Worm (Caenorhabditis elegans): Measurements from ENCODE around the gene F42G8.8.
"Not testable (repeated sequence)": the region's sequence is repeated elsewhere in the genome, so short reads cannot be mapped to it uniquely, and the experiment has no call there.

F42G8.8 gene

DNA sequence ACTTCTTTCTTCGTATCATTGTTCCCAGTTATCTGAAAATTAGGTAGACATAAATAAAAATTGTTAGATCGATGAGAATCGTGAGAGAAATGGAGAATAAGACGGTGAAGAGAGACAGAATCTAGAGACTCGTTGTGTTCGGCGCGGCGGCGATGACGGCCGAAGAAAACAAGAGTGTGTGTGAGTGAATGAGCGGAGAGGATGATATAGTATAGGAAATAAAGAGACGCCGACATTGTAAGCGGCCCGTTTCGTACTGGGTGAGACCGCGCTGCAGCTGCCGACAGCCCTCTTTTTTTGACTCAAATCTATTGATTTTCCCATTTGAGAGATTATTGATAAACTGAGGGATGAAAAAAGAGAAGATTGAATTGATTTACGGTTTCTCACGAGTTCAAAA lies 6.7 kb upstream of the F42G8.8 start, which contains the start of gene Y42H9AR.4:
Gene Y42H9AR.4, minus strand, starts transcription at position 32 of the 400 bp plus-strand sequence.
- TF ChIP-seq snpc-4 (tag; optimal IDR thresholded peaks at IDR 0.05) (no peak), fos-1 (tag; optimal IDR thresholded peaks at IDR 0.05) (peak; percentile 49), C34F6.9 (tag; optimal IDR thresholded peaks at IDR 0.05) (peak; percentile 39), ama-1 (optimal IDR thresholded peaks at IDR 0.05) (no peak), F13H6.1 (tag; optimal IDR thresholded peaks at IDR 0.05) (peak; percentile 45), sem-4 (tag; optimal IDR thresholded peaks at IDR 0.05) (peak; percentile 16), sma-9 (GFP tag; optimal IDR thresholded peaks at IDR 0.05) (peak; percentile 47), sma-9 (tag; optimal IDR thresholded peaks at IDR 0.05) (no peak), crh-2 (tag; optimal IDR thresholded peaks at IDR 0.05) (no peak), unc-55 (GFP tag; optimal IDR thresholded peaks at IDR 0.05) (peak; percentile 44), lsy-2 (tag; optimal IDR thresholded peaks at IDR 0.05) (peak in 1 of 2 experiments; percentile 10), nhr-129 (tag; optimal IDR thresholded peaks at IDR 0.05) (peak; percentile 37), ztf-4 (tag; optimal IDR thresholded peaks at IDR 0.05) (peak; percentile 27)

DNA sequence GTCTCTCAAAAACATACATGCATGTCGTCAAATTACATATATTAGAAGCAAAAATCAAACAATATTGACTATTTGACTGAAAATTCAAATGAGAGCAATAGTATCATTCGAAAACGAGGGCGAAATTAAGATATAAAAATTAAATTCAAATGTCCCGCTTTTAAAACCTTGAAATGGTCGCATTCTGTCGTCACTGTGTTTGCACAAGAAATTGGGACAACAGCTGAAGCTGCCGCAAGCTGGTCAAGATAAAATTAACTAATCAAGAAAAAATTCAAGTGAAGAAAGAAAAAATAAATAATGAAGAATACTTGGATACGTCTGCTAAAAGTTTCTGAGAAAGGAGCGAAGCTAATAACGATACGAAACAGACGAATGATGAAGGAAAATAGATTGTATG lies 6.2 kb upstream of the F42G8.8 start:
- peak; percentile 33 for TF ChIP-seq sem-4 (tag; optimal IDR thresholded peaks at IDR 0.05)
- TF ChIP-seq R02D3.7 (tag; optimal IDR thresholded peaks at IDR 0.05), result no peak

DNA sequence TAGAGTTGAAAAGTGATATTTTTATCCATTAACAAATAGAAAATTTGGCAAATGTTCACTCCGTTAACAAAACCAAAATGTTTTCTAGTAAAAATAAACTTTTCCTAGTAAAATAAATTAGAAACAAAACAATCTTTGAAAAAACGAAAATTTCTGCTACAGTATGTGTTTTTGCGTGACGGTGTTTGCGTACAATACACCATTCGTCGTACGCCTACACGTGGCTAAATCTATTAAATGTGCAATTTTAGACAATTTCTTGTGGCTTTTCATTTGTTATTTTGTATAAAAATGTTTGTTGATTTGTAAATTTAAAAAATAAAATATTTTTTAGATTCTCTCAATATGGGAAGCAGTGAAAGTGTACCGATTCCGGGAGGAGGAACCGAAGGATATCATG lies 5.7 kb upstream of the F42G8.8 start, which contains the start of gene Y42H9AR.1:
Gene Y42H9AR.1, plus strand, starts transcription at position 233 of the 400 bp plus-strand sequence.
- TF ChIP-seq mab-5 (tag; optimal IDR thresholded peaks at IDR 0.05) (peak; percentile 9), mdl-1 (tag; optimal IDR thresholded peaks at IDR 0.05) (peak in 1 of 2 experiments; percentile 51), crh-2 (tag; optimal IDR thresholded peaks at IDR 0.05) (peak; percentile 86), ama-1 (optimal IDR thresholded peaks at IDR 0.05) (no peak), C34F6.9 (tag; optimal IDR thresholded peaks at IDR 0.05) (no peak), nhr-10 (tag; optimal IDR thresholded peaks at IDR 0.05) (no peak)

DNA sequence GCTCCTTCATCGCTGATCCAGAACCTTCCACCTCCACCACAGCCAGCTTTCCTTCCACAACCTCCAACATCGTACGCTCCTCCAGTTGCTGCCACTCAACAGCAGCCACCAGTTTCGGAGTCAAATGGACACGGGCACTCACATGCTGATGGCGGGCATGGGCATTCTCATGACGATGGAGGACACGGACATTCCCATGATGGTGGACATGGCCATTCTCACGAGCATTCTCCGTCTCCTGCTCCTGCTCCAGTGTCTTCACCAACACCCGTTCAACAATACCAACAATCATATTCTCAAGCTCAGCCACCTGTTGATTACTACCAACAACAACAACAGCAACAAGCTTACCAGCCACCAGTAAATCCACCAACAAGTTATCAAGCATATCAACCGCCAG lies 4.4 kb upstream of the F42G8.8 start:
- no peak for TF ChIP-seq nhr-12 (tag; optimal IDR thresholded peaks at IDR 0.05)
- TF ChIP-seq peb-1 (tag; optimal IDR thresholded peaks at IDR 0.05), result no peak
- no peak for TF ChIP-seq ztf-4 (tag; optimal IDR thresholded peaks at IDR 0.05)
- TF ChIP-seq R02D3.7 (tag; optimal IDR thresholded peaks at IDR 0.05), result no peak
- no peak for TF ChIP-seq ceh-16 (tag; optimal IDR thresholded peaks at IDR 0.05)
- no peak for TF ChIP-seq zag-1 (tag; optimal IDR thresholded peaks at IDR 0.05)
- no peak for TF ChIP-seq nhr-11 (tag; optimal IDR thresholded peaks at IDR 0.05)
- no peak for TF ChIP-seq ZK546.5 (tag; optimal IDR thresholded peaks at IDR 0.05)
- TF ChIP-seq nhr-25 (tag; optimal IDR thresholded peaks at IDR 0.05), result no peak
- TF ChIP-seq F13H6.1 (tag; optimal IDR thresholded peaks at IDR 0.05), result no peak
- no peak for TF ChIP-seq mdl-1 (tag; optimal IDR thresholded peaks at IDR 0.05)
- no peak for TF ChIP-seq alr-1 (tag; optimal IDR thresholded peaks at IDR 0.05)
- TF ChIP-seq nhr-21 (tag; optimal IDR thresholded peaks at IDR 0.05), result no peak
- TF ChIP-seq lin-13 (GFP tag; optimal IDR thresholded peaks at IDR 0.05), result no peak
- no peak for TF ChIP-seq sem-4 (tag; optimal IDR thresholded peaks at IDR 0.05)
- no peak for TF ChIP-seq lin-11 (tag; optimal IDR thresholded peaks at IDR 0.05)
- TF ChIP-seq C34F6.9 (tag; optimal IDR thresholded peaks at IDR 0.05), result no peak
- TF ChIP-seq lsy-2 (tag; optimal IDR thresholded peaks at IDR 0.05), result no peak

DNA sequence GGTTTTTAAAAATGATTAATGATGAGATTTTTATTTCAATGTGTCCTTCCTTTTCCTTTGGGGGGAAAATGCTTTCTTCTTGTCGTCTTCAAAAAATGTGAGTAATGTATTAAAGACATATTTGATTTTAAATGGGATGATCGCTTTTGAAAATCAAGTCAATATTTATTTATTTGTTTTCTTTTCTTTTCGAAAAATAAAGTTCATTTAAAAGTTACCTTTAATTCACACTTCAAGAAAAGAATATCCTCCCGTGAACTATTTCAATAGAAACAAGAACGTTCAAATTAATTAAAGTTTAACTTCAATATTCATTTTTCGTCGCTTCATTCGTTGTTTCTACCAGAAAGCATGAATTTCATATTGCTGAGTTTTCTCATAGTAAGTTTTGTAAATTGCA lies 3.4 kb upstream of the F42G8.8 start, which contains the start of gene irld-8:
Gene irld-8, plus strand, starts transcription at position 301 of the 400 bp plus-strand sequence.
- TF ChIP-seq nhr-129 (tag; optimal IDR thresholded peaks at IDR 0.05) (no peak), skn-1 (tag; optimal IDR thresholded peaks at IDR 0.05) (no peak), nhr-12 (tag; optimal IDR thresholded peaks at IDR 0.05) (no peak)

DNA sequence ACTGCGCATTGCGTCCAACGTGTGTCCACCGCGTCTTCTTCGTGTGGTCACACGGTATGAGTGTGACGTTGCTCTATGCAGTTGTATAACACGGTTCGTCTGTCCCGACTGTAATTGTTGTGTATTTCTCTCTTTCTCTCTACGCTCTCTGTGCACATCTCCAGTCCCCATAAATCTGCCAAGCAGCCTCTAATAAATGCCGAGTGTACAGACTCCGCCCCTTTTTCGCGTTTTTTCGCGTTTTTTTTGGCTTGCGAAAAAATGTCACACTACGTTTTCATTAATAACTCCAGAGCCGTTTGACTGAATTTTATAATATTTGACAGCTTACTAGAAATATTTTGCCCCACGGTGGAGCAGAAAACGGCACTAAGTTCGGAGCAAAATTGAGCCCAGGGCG lies 3.5 kb downstream of the F42G8.8 start, which contains the start of gene erp-44.3:
Gene erp-44.3, plus strand, starts transcription at position 301 of the 400 bp plus-strand sequence.
- not testable (repeated sequence) for TF ChIP-seq zag-1 (tag; optimal IDR thresholded peaks at IDR 0.05); ama-1 (optimal IDR thresholded peaks at IDR 0.05); Y55F3AM.14 (GFP tag; optimal IDR thresholded peaks at IDR 0.05)

DNA sequence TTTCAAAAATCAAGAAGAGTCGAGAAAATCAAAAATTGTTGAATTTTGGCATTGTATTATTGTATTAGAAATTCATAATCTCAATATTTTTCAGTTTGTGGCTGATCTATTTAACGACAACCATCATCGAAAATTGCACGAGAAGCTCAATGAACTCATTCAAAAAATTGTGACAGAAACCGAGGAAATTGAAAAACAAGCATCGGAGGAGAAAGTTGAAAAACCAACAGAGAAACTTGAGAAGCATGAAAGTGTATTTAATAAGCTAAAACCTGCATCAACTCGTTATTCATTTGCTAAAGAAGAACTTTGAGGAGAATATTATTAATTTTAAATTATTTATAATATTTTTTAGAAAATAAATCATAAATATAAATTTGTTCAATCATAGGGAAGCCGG lies 8.0 kb downstream of the F42G8.8 start, which contains the start of gene ceph-41:
Gene ceph-41, plus strand, starts transcription at position 301 of the 400 bp plus-strand sequence.
- no peak for TF ChIP-seq sma-9 (GFP tag; optimal IDR thresholded peaks at IDR 0.05)
- no peak for TF ChIP-seq sma-9 (tag; optimal IDR thresholded peaks at IDR 0.05)
- TF ChIP-seq mbf-1 (tag; optimal IDR thresholded peaks at IDR 0.05), result no peak
- no peak for TF ChIP-seq C34F6.9 (tag; optimal IDR thresholded peaks at IDR 0.05)
- no peak for TF ChIP-seq nhr-237 (tag; optimal IDR thresholded peaks at IDR 0.05)
- no peak for TF ChIP-seq mab-5 (tag; optimal IDR thresholded peaks at IDR 0.05)
- no peak for TF ChIP-seq alr-1 (tag; optimal IDR thresholded peaks at IDR 0.05)
- TF ChIP-seq mdl-1 (tag; optimal IDR thresholded peaks at IDR 0.05), result no peak
- no peak for TF ChIP-seq nhr-129 (tag; optimal IDR thresholded peaks at IDR 0.05)
- no peak for TF ChIP-seq unc-62 (GFP tag; optimal IDR thresholded peaks at IDR 0.05)
- TF ChIP-seq nhr-77 (tag; optimal IDR thresholded peaks at IDR 0.05), result no peak
- no peak for TF ChIP-seq nhr-21 (tag; optimal IDR thresholded peaks at IDR 0.05)
- no peak for TF ChIP-seq elt-1 (tag; optimal IDR thresholded peaks at IDR 0.05)
- TF ChIP-seq skn-1 (tag; optimal IDR thresholded peaks at IDR 0.05), result no peak
- no peak for TF ChIP-seq ztf-4 (tag; optimal IDR thresholded peaks at IDR 0.05)

All from whole organism, L2 larva.